Fruit fly (Drosophila melanogaster) whole organism, wandering third instar larva: ENCODE results near the gene CG43799.
A peak's percentile ranks its signal among the peaks of the same experiment; 100 is the strongest.

Source experiments
- Abd-B ChIP-seq: fragments of >200 bp; optimal IDR thresholded peaks from 2 replicates; lab custom pipeline; 2017; ENCODE audit warnings: missing biosample characterization, missing genetic modification characterization
- CG32264 ChIP-seq: fragments of 200-800 bp; sonication (Bioruptor generic); optimal IDR thresholded peaks from 2 replicates; lab custom pipeline; 2016; ENCODE audit warnings: missing biosample characterization, missing genetic modification characterization
- CG9705 ChIP-seq: fragments of 200-800 bp; sonication (Bioruptor generic); optimal IDR thresholded peaks from 2 replicates; lab custom pipeline; 2018; ENCODE audit warnings: missing biosample characterization, mild to moderate bottlenecking, missing genetic modification characterization
- CrebA ChIP-seq: fragments of 200-800 bp; sonication (Bioruptor generic); optimal IDR thresholded peaks from 2 replicates; lab custom pipeline; 2016; ENCODE audit warnings: missing biosample characterization, mild to moderate bottlenecking, missing genetic modification characterization, borderline replicate concordance
- Dfd ChIP-seq: fragments of >200 bp; optimal IDR thresholded peaks from 2 replicates; lab custom pipeline; 2017; ENCODE audit warnings: missing biosample characterization, missing genetic modification characterization
- Dif ChIP-seq: fragments of 200-275, 200-300 bp; sonication (Bioruptor generic); optimal IDR thresholded peaks from 2 replicates; lab custom pipeline; 2018; ENCODE audit warnings: missing biosample characterization, missing genetic modification characterization; ENCODE audit not compliant: partially characterized antibody
- GATAd ChIP-seq: sonication (Bioruptor generic); optimal IDR thresholded peaks from 2 replicates; lab custom pipeline; 2016; ENCODE audit warnings: missing biosample characterization, missing genetic modification characterization
- HLH106 ChIP-seq: fragments of 200-800 bp; optimal IDR thresholded peaks from 3 replicates; lab custom pipeline; 2019; ENCODE audit warnings: missing biosample characterization, mild to moderate bottlenecking, missing genetic modification characterization, moderate library complexity
- Hnf4 ChIP-seq: fragments of 200-800 bp; sonication (Bioruptor generic); optimal IDR thresholded peaks from 2 replicates; lab custom pipeline; 2016; ENCODE audit warnings: missing biosample characterization, mild to moderate bottlenecking, missing genetic modification characterization
- Hr78 ChIP-seq: fragments of >200 bp; optimal IDR thresholded peaks from 2 replicates; lab custom pipeline; 2017; ENCODE audit warnings: missing biosample characterization, missing genetic modification characterization
- Hr83 ChIP-seq: fragments of 200-300 bp; sonication (Bioruptor generic); optimal IDR thresholded peaks from 2 replicates; lab custom pipeline; 2016; ENCODE audit warnings: missing biosample characterization, mild to moderate bottlenecking, missing genetic modification characterization, moderate library complexity; ENCODE audit not compliant: poor library complexity, severe bottlenecking
- Jra ChIP-seq: sonication (Bioruptor generic); optimal IDR thresholded peaks from 2 replicates; lab custom pipeline; 2016; ENCODE audit warnings: missing biosample characterization, missing genetic modification characterization
- Mio ChIP-seq: sonication (Bioruptor generic); optimal IDR thresholded peaks from 2 replicates; lab custom pipeline; 2016; ENCODE audit warnings: missing biosample characterization, missing genetic modification characterization
- Myc ChIP-seq: fragments of >200 bp; optimal IDR thresholded peaks from 2 replicates; lab custom pipeline; 2017
- N ChIP-seq: fragments of >200 bp; optimal IDR thresholded peaks from 2 replicates; lab custom pipeline; 2018; ENCODE audit warnings: missing biosample characterization, missing external identifiers, missing genetic modification characterization
- OdsH ChIP-seq: fragments of 200-800 bp; sonication (Bioruptor generic); optimal IDR thresholded peaks from 2 replicates; lab custom pipeline; 2016; ENCODE audit warnings: missing biosample characterization, mild to moderate bottlenecking, missing genetic modification characterization
- Rel ChIP-seq, 2 experiments: fragments of 200-800 bp; sonication (Bioruptor generic) in 1 of 2; optimal IDR thresholded peaks; 2 replicates in 1 of 2; 3 replicates in 1 of 2; lab custom pipeline; 2016 to 2019; ENCODE audit warnings: mild to moderate bottlenecking in 2 of 2, missing biosample characterization in 2 of 2, missing genetic modification characterization in 2 of 2, moderate library complexity in 1 of 2
- Sp1 ChIP-seq: fragments of 200-800 bp; sonication (Bioruptor generic); optimal IDR thresholded peaks from 3 replicates; lab custom pipeline; 2019; ENCODE audit warnings: missing biosample characterization, mild to moderate bottlenecking, missing genetic modification characterization, moderate library complexity
- Vsx2 ChIP-seq: fragments of 200-300, 225-300 bp; sonication (Bioruptor generic); optimal IDR thresholded peaks from 2 replicates; lab custom pipeline; 2018; ENCODE audit warnings: missing biosample characterization, missing genetic modification characterization; ENCODE audit not compliant: partially characterized antibody
- br ChIP-seq: fragments of 200-800 bp; sonication (Bioruptor generic); optimal IDR thresholded peaks from 2 replicates; lab custom pipeline; 2016; ENCODE audit warnings: missing biosample characterization, missing genetic modification characterization
- brk ChIP-seq: fragments of 200-800 bp; sonication (Bioruptor generic); optimal IDR thresholded peaks from 2 replicates; lab custom pipeline; 2016; ENCODE audit warnings: missing biosample characterization, mild to moderate bottlenecking, missing genetic modification characterization
- dl ChIP-seq, 2 experiments: fragments of 175-275, 200-275 bp in 1 of 2; fragments of 200-275 bp in 1 of 2; sonication (Bioruptor generic); optimal IDR thresholded peaks; lab custom pipeline; 2018; ENCODE audit warnings: mild to moderate bottlenecking in 2 of 2, missing biosample characterization in 2 of 2, missing genetic modification characterization in 2 of 2, moderate library complexity in 2 of 2; ENCODE audit not compliant: partially characterized antibody in 2 of 2, insufficient read depth in 1 of 2
- dmrt93B ChIP-seq: fragments of 200-800 bp; sonication (Bioruptor generic); optimal IDR thresholded peaks from 2 replicates; lab custom pipeline; 2018; ENCODE audit warnings: missing biosample characterization, mild to moderate bottlenecking, missing genetic modification characterization
- dsf ChIP-seq: sonication (Bioruptor generic); optimal IDR thresholded peaks from 2 replicates; lab custom pipeline; 2016; ENCODE audit warnings: missing biosample characterization, missing genetic modification characterization, borderline replicate concordance
- ey ChIP-seq: fragments of 200-800 bp; sonication (Bioruptor generic); optimal IDR thresholded peaks from 2 replicates; lab custom pipeline; 2016; ENCODE audit warnings: missing biosample characterization, missing genetic modification characterization
- foxo ChIP-seq, 2 experiments: fragments of 200-800 bp; sonication (Bioruptor generic); optimal IDR thresholded peaks; 2 replicates in 1 of 2; 3 replicates in 1 of 2; lab custom pipeline; 2016 to 2017; ENCODE audit warnings: missing biosample characterization in 2 of 2, missing genetic modification characterization in 2 of 2
- fru ChIP-seq: fragments of 200-800 bp; sonication (Bioruptor generic); optimal IDR thresholded peaks from 3 replicates; lab custom pipeline; 2016; ENCODE audit warnings: missing biosample characterization, mild to moderate bottlenecking, missing genetic modification characterization
- h ChIP-seq: fragments of 200-800 bp; sonication (Bioruptor generic); optimal IDR thresholded peaks from 3 replicates; lab custom pipeline; 2016; ENCODE audit warnings: missing biosample characterization, mild to moderate bottlenecking, missing genetic modification characterization
- jim ChIP-seq: fragments of 175-275, 200-325 bp; sonication (Bioruptor generic); optimal IDR thresholded peaks from 2 replicates; lab custom pipeline; 2016; ENCODE audit warnings: missing biosample characterization, mild to moderate bottlenecking, missing genetic modification characterization
- lola ChIP-seq: fragments of >200 bp; optimal IDR thresholded peaks from 2 replicates; lab custom pipeline; 2017; ENCODE audit warnings: missing biosample characterization, missing genetic modification characterization
- pan ChIP-seq: fragments of >200 bp; optimal IDR thresholded peaks from 2 replicates; lab custom pipeline; 2017
- psq ChIP-seq: fragments of 200-800 bp; sonication (Bioruptor generic); optimal IDR thresholded peaks from 3 replicates; lab custom pipeline; 2017; ENCODE audit warnings: missing biosample characterization, mild to moderate bottlenecking, missing genetic modification characterization, moderate library complexity
- rgr ChIP-seq: fragments of 200-800 bp; sonication (Bioruptor generic); optimal IDR thresholded peaks from 3 replicates; lab custom pipeline; 2016; ENCODE audit warnings: missing biosample characterization, mild to moderate bottlenecking, missing genetic modification characterization
- sage ChIP-seq: fragments of 200-800 bp; sonication (Bioruptor generic); optimal IDR thresholded peaks from 2 replicates; lab custom pipeline; 2016; ENCODE audit warnings: missing biosample characterization, mild to moderate bottlenecking, missing genetic modification characterization
- sv ChIP-seq: fragments of 200-800 bp; sonication (Bioruptor generic); optimal IDR thresholded peaks from 3 replicates; lab custom pipeline; 2016; ENCODE audit warnings: missing biosample characterization, missing genetic modification characterization
- tai ChIP-seq: sonication (Bioruptor generic); optimal IDR thresholded peaks from 2 replicates; lab custom pipeline; 2016; ENCODE audit warnings: missing biosample characterization, missing genetic modification characterization
- usp ChIP-seq: fragments of >200 bp; optimal IDR thresholded peaks from 2 replicates; lab custom pipeline; 2017; ENCODE audit warnings: missing biosample characterization, missing genetic modification characterization
- woc ChIP-seq: sonication (Bioruptor generic); optimal IDR thresholded peaks from 2 replicates; lab custom pipeline; 2016; ENCODE audit warnings: missing biosample characterization, mild to moderate bottlenecking, missing genetic modification characterization

Gene CG43799

dm6 chr2L:7188530-7188996 lies 39.0 kb upstream of the CG43799 start (continued):
- peak; percentile 98 for TF ChIP-seq psq (GFP tag; lab: Kevin White, UChicago)

- TF ChIP-seq br: peak; percentile 6
- TF ChIP-seq Sp1: peak; percentile 4
- no peak for TF ChIP-seq sv (GFP tag; lab: Kevin White, UChicago)
- no peak for TF ChIP-seq CG9705 (GFP tag; lab: Kevin White, UChicago)
- TF ChIP-seq fru (GFP tag; lab: Kevin White, UChicago): no peak
- TF ChIP-seq rgr (GFP tag; lab: Kevin White, UChicago): peak; percentile 17
- TF ChIP-seq psq (GFP tag; lab: Kevin White, UChicago): peak; percentile 0
- TF ChIP-seq h: peak; percentile 29
Observed at dm6 chr2L:7189674-7190073, 37.9 kb upstream of the CG43799 start, which contains the start of gene CG4496. Gene CG4496 (minus strand): TSS chr2L:7190010.

DNA sequence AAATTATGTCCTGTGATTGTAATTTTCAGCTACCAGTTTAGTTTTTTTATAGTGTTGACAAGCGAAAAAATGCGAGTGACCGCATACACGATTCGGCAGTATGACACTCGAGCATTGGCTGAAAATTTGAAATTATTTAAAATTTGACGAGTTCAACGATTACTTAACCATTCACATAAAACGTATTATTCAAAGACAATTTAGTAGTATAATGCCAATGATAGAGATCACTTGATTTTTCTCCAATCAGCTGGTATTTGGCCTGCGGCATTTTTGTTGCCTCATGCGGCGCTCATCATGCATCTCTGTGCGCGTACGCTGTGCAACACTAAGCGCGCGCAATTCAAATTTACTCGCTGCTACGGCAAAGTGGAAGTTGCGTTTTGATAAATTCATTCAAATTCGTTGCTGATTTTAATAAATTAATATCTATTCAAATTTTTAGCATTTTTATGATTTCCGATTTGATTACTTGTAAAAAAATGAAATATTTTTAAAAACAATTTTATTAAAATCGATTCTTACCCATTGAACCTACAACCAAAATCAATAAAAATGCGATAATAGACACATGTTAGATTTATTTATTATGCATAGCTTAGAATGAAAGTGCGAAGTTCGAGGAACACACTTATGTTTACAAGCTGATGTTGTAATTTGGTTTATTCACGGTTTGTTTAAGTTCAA lies 33.0 kb upstream of the CG43799 start, which contains the start of gene CG4497:
CG4497 (minus strand) TSS at position 238 of the 687 bp plus-strand sequence.
- no peak for TF ChIP-seq Abd-B
- TF ChIP-seq CG32264 (GFP tag; lab: Kevin White, UChicago): peak; percentile 74
- peak; percentile 95 for TF ChIP-seq tai (GFP tag; lab: Kevin White, UChicago)
- no peak for TF ChIP-seq Hr78 (GFP tag; lab: Kevin White, UChicago)
- TF ChIP-seq sv (GFP tag; lab: Kevin White, UChicago): peak; percentile 96
- peak; percentile 63 for TF ChIP-seq dsf (GFP tag; lab: Kevin White, UChicago)
- peak; percentile 56 for TF ChIP-seq N
- TF ChIP-seq rgr (GFP tag; lab: Kevin White, UChicago): peak; percentile 92
- TF ChIP-seq GATAd (GFP tag; lab: Kevin White, UChicago): peak; percentile 48
- peak; percentile 91 for TF ChIP-seq fru (GFP tag; lab: Kevin White, UChicago)
- TF ChIP-seq Mio (GFP tag; lab: Kevin White, UChicago): peak; percentile 33
- peak; percentile 93 for TF ChIP-seq Hnf4 (GFP tag; lab: Kevin White, UChicago)
- peak; percentile 92 for TF ChIP-seq Jra (GFP tag; lab: Kevin White, UChicago)
- TF ChIP-seq psq (GFP tag; lab: Kevin White, UChicago): peak; percentile 80
- peak; percentile 85 for TF ChIP-seq woc (GFP tag; lab: Kevin White, UChicago)
- TF ChIP-seq Dif (GFP tag; lab: Kevin White, UChicago): peak; percentile 93
- no peak for TF ChIP-seq jim
- peak; percentile 84 for TF ChIP-seq dmrt93B (GFP tag; lab: Kevin White, UChicago)
- TF ChIP-seq ey: peak; percentile 91
- TF ChIP-seq brk (GFP tag; lab: Kevin White, UChicago): peak; percentile 87
- TF ChIP-seq Myc: peak; percentile 72
- peak; percentile 72 for TF ChIP-seq Sp1
- no peak for TF ChIP-seq usp (GFP tag; lab: Kevin White, UChicago)
- peak; percentile 82 for TF ChIP-seq CG9705 (GFP tag; lab: Kevin White, UChicago)
- TF ChIP-seq CrebA: no peak
- TF ChIP-seq pan: no peak
- no peak for TF ChIP-seq lola (GFP tag; lab: Kevin White, UChicago)
- TF ChIP-seq br: peak; percentile 90
- TF ChIP-seq sage (GFP tag; lab: Kevin White, UChicago): peak; percentile 45
- peak; percentile 47 to 93 for TF ChIP-seq foxo (GFP tag; optimal IDR thresholded peaks at IDR 0.05; lab: Kevin White, UChicago)
- peak; percentile 93 for TF ChIP-seq h
- TF ChIP-seq Dfd (GFP tag; lab: Kevin White, UChicago): no peak
- peak; percentile 24 for TF ChIP-seq Hr83 (GFP tag; lab: Kevin White, UChicago)
- TF ChIP-seq HLH106 (tag; lab: Kevin White, UChicago): peak; percentile 90
- TF ChIP-seq Vsx2: peak; percentile 98
- no peak for TF ChIP-seq Rel (GFP tag; optimal IDR thresholded peaks at IDR 0.05; lab: Kevin White, UChicago)
- TF ChIP-seq Rel (tag; optimal IDR thresholded peaks at IDR 0.05; lab: Kevin White, UChicago): peak; percentile 42
- peak; percentile 82 for TF ChIP-seq OdsH (GFP tag; lab: Kevin White, UChicago)
- peak in 1 of 2 experiments; percentile 66 for TF ChIP-seq dl (GFP tag; optimal IDR thresholded peaks at IDR 0.05; lab: Kevin White, UChicago; ENCODE audit: insufficient read depth in 1 of 2, partially characterized antibody in 2 of 2)
